Fruit fly (Drosophila melanogaster) whole organism, embryonic: ENCODE measurements around the gene hob.

Experiments
- BtbVII ChIP-seq: fragments of 200-800 bp; sonication (Bioruptor generic); optimal IDR thresholded peaks from 3 replicates; lab custom pipeline; 2017; ENCODE audit warnings: missing biosample characterization, mild to moderate bottlenecking, missing genetic modification characterization
- CG10366 ChIP-seq: fragments of 200-800 bp; sonication (Bioruptor generic); IDR thresholded peaks from 2 replicates; pipeline ENCODE4 v1.3.6; 2022; ENCODE audit warnings: missing biosample characterization, missing genetic modification characterization
- CG10431 ChIP-seq: fragments of 200-800 bp; sonication (Bioruptor generic); optimal IDR thresholded peaks from 3 replicates; lab custom pipeline; 2018; ENCODE audit warnings: missing biosample characterization, mild to moderate bottlenecking, missing genetic modification characterization
- CG10462 ChIP-seq: fragments of 200-800 bp; sonication (Bioruptor generic); optimal IDR thresholded peaks from 2 replicates; lab custom pipeline; 2016; ENCODE audit warnings: missing biosample characterization, missing genetic modification characterization
- CG10565 ChIP-seq: fragments of 200-800 bp; sonication (Bioruptor generic); optimal IDR thresholded peaks from 3 replicates; lab custom pipeline; 2016; ENCODE audit warnings: missing biosample characterization, mild to moderate bottlenecking, missing genetic modification characterization
- CG10654 ChIP-seq: fragments of 200-800 bp; sonication (Bioruptor generic); optimal IDR thresholded peaks from 2 replicates; lab custom pipeline; 2016; ENCODE audit warnings: missing biosample characterization, missing genetic modification characterization
- CG11398 ChIP-seq: fragments of 200-800 bp; sonication (Bioruptor generic); optimal IDR thresholded peaks from 2 replicates; lab custom pipeline; 2016; ENCODE audit warnings: missing biosample characterization, missing genetic modification characterization
- CG12299 ChIP-seq: fragments of 200-800 bp; sonication (Bioruptor generic); optimal IDR thresholded peaks from 2 replicates; lab custom pipeline; 2018; ENCODE audit warnings: missing biosample characterization, mild to moderate bottlenecking, missing genetic modification characterization
- CG13775 ChIP-seq: fragments of 200-800 bp; sonication (Bioruptor generic); optimal IDR thresholded peaks from 3 replicates; lab custom pipeline; 2017; ENCODE audit warnings: missing biosample characterization, mild to moderate bottlenecking, missing genetic modification characterization
- CG14965 ChIP-seq: fragments of 200-800 bp; sonication (Bioruptor generic); optimal IDR thresholded peaks from 2 replicates; lab custom pipeline; 2016; ENCODE audit warnings: missing biosample characterization, missing genetic modification characterization, borderline replicate concordance
- CG15011 ChIP-seq: fragments of 200-800 bp; sonication (Bioruptor generic); optimal IDR thresholded peaks from 3 replicates; lab custom pipeline; 2018; ENCODE audit warnings: missing biosample characterization, mild to moderate bottlenecking, missing genetic modification characterization
- CG17612 ChIP-seq: fragments of 200-800 bp; sonication (Bioruptor generic); IDR thresholded peaks from 2 replicates; pipeline ENCODE4 v1.3.6; 2022; ENCODE audit warnings: missing biosample characterization, missing genetic modification characterization
- CG2129 ChIP-seq: fragments of 200-800 bp; sonication (Bioruptor generic); IDR thresholded peaks from 2 replicates; pipeline ENCODE4 v1.3.6; 2022; ENCODE audit warnings: missing biosample characterization, missing genetic modification characterization; ENCODE audit not compliant: partially characterized antibody
- CG2202 ChIP-seq: fragments of 200-800 bp; sonication (Bioruptor generic); optimal IDR thresholded peaks from 2 replicates; lab custom pipeline; 2018; ENCODE audit warnings: missing biosample characterization, mild to moderate bottlenecking, missing genetic modification characterization
- CG31224 ChIP-seq: fragments of 200-800 bp; sonication (Bioruptor generic); IDR thresholded peaks from 2 replicates; pipeline ENCODE4 v1.3.6; 2022; ENCODE audit warnings: missing biosample characterization, missing genetic modification characterization
- CG34422 ChIP-seq: fragments of 200-800 bp; sonication (Bioruptor generic); IDR thresholded peaks from 3 replicates; pipeline ENCODE4 v1.3.6; 2022; ENCODE audit warnings: missing biosample characterization, missing genetic modification characterization
- CG4360 ChIP-seq: fragments of 200-800 bp; sonication (Bioruptor generic); IDR thresholded peaks from 2 replicates; pipeline ENCODE4 v1.3.6; 2022; ENCODE audit warnings: missing biosample characterization, missing genetic modification characterization
- CG4707 ChIP-seq: fragments of 200-800 bp; sonication (Bioruptor generic); optimal IDR thresholded peaks from 2 replicates; lab custom pipeline; 2018; ENCODE audit warnings: missing biosample characterization, mild to moderate bottlenecking, missing genetic modification characterization, moderate library complexity
- CG7963 ChIP-seq: fragments of 200-800 bp; sonication (Bioruptor generic); IDR thresholded peaks from 3 replicates; pipeline ENCODE4 v1.3.6; 2022; ENCODE audit warnings: missing biosample characterization, missing genetic modification characterization; ENCODE audit not compliant: partially characterized antibody
- CG8388 ChIP-seq: fragments of 200-800 bp; sonication (Bioruptor generic); optimal IDR thresholded peaks from 2 replicates; lab custom pipeline; 2019; ENCODE audit warnings: missing biosample characterization, mild to moderate bottlenecking, missing genetic modification characterization, moderate library complexity
- CG8944 ChIP-seq: fragments of 200-800 bp; sonication (Bioruptor generic); optimal IDR thresholded peaks from 3 replicates; lab custom pipeline; 2016; ENCODE audit warnings: missing biosample characterization, missing genetic modification characterization
- CG9437 ChIP-seq: fragments of 200-800 bp; sonication (Bioruptor generic); optimal IDR thresholded peaks from 2 replicates; lab custom pipeline; 2018; ENCODE audit warnings: missing biosample characterization, mild to moderate bottlenecking, missing genetic modification characterization
- Dbx ChIP-seq: fragments of 200-800 bp; sonication (Bioruptor generic); IDR thresholded peaks from 3 replicates; pipeline ENCODE4 v1.3.6; 2022; ENCODE audit warnings: missing biosample characterization, missing genetic modification characterization
- Eip74EF ChIP-seq, 2 experiments: fragments of 200-800 bp in 1 of 2; fragments of >200 bp in 1 of 2; sonication (Bioruptor generic) in 1 of 2; optimal IDR thresholded peaks; 2 replicates each; lab custom pipeline; 2017 to 2019; ENCODE audit warnings: missing biosample characterization in 2 of 2, missing genetic modification characterization in 2 of 2, mild to moderate bottlenecking in 1 of 2, moderate library complexity in 1 of 2
- H15 ChIP-seq: fragments of 200-800 bp; sonication (Bioruptor generic); IDR thresholded peaks from 3 replicates; pipeline ENCODE4 v1.3.6; 2022; ENCODE audit warnings: missing biosample characterization, missing genetic modification characterization
- MESR4 ChIP-seq: fragments of 200-800 bp; sonication (Bioruptor generic); optimal IDR thresholded peaks from 2 replicates; lab custom pipeline; 2018; ENCODE audit warnings: missing biosample characterization, mild to moderate bottlenecking, missing genetic modification characterization, moderate library complexity
- MTF-1 ChIP-seq: fragments of 200-800 bp; sonication (Bioruptor generic); optimal IDR thresholded peaks from 2 replicates; lab custom pipeline; 2018; ENCODE audit warnings: missing biosample characterization, mild to moderate bottlenecking, missing genetic modification characterization, borderline replicate concordance
- NfI ChIP-seq: fragments of 200-800 bp; sonication (Bioruptor generic); optimal IDR thresholded peaks from 3 replicates; lab custom pipeline; 2018; ENCODE audit warnings: missing biosample characterization, mild to moderate bottlenecking, missing genetic modification characterization, moderate library complexity
- Opbp ChIP-seq: fragments of 200-800 bp; sonication (Bioruptor generic); IDR thresholded peaks from 3 replicates; pipeline ENCODE4 v1.3.6; 2022; ENCODE audit warnings: missing biosample characterization, missing genetic modification characterization; ENCODE audit not compliant: partially characterized antibody
- Scr ChIP-seq: fragments of 200-800 bp; sonication (Bioruptor generic); IDR thresholded peaks from 2 replicates; pipeline ENCODE4 v1.3.6; 2022; ENCODE audit warnings: missing biosample characterization, missing genetic modification characterization; ENCODE audit not compliant: partially characterized antibody
- Side ChIP-seq: fragments of 200-800 bp; sonication (Bioruptor generic); optimal IDR thresholded peaks from 2 replicates; lab custom pipeline; 2016; ENCODE audit warnings: missing biosample characterization, missing genetic modification characterization
- Usf ChIP-seq: fragments of 200-800 bp; sonication (Bioruptor generic); optimal IDR thresholded peaks from 2 replicates; lab custom pipeline; 2017; ENCODE audit warnings: missing genotype, missing biosample characterization, missing genetic modification characterization
- ac ChIP-seq: fragments of 200-800 bp; sonication (Bioruptor generic); optimal IDR thresholded peaks from 3 replicates; lab custom pipeline; 2017; ENCODE audit warnings: missing biosample characterization, mild to moderate bottlenecking, missing genetic modification characterization
- ap ChIP-seq: fragments of 200-800 bp; sonication (Bioruptor generic); IDR thresholded peaks from 2 replicates; pipeline ENCODE4 v1.3.6; 2022; ENCODE audit warnings: missing biosample characterization, missing genetic modification characterization
- corto ChIP-seq: fragments of 200-800 bp; sonication (Bioruptor generic); optimal IDR thresholded peaks from 2 replicates; lab custom pipeline; 2016; ENCODE audit warnings: missing biosample characterization, mild to moderate bottlenecking, missing genetic modification characterization, moderate library complexity
- fu2 ChIP-seq: fragments of 200-800 bp; sonication (Bioruptor generic); optimal IDR thresholded peaks from 2 replicates; lab custom pipeline; 2016; ENCODE audit warnings: missing biosample characterization, missing genetic modification characterization
- gfzf ChIP-seq: fragments of 200-800 bp; sonication (Bioruptor generic); optimal IDR thresholded peaks from 2 replicates; lab custom pipeline; 2016; ENCODE audit warnings: missing biosample characterization, mild to moderate bottlenecking, missing genetic modification characterization, moderate library complexity
- h ChIP-seq: fragments of >200 bp; optimal IDR thresholded peaks from 2 replicates; lab custom pipeline; 2017
- hbn ChIP-seq: fragments of 200-800 bp; sonication (Bioruptor generic); IDR thresholded peaks from 2 replicates; pipeline ENCODE4 v1.3.6; 2022; ENCODE audit warnings: missing biosample characterization, missing genetic modification characterization; ENCODE audit not compliant: partially characterized antibody
- jumu ChIP-seq: fragments of 200-800 bp; sonication (Bioruptor generic); optimal IDR thresholded peaks from 3 replicates; lab custom pipeline; 2016; ENCODE audit warnings: missing biosample characterization, missing genetic modification characterization
- lbe ChIP-seq: fragments of 200-800 bp; sonication (Bioruptor generic); optimal IDR thresholded peaks from 2 replicates; lab custom pipeline; 2016; ENCODE audit warnings: missing biosample characterization, mild to moderate bottlenecking, missing genetic modification characterization
- pita ChIP-seq: fragments of 200-800 bp; sonication (Bioruptor generic); optimal IDR thresholded peaks from 2 replicates; lab custom pipeline; 2017; ENCODE audit warnings: missing biosample characterization, mild to moderate bottlenecking, missing genetic modification characterization
- schlank ChIP-seq: fragments of 200-800 bp; sonication (Bioruptor generic); optimal IDR thresholded peaks from 2 replicates; lab custom pipeline; 2018; ENCODE audit warnings: missing biosample characterization, mild to moderate bottlenecking, missing genetic modification characterization
- slp2 ChIP-seq: fragments of 200-800 bp; sonication (Bioruptor generic); optimal IDR thresholded peaks from 2 replicates; lab custom pipeline; 2016; ENCODE audit warnings: missing biosample characterization, missing genetic modification characterization
- so ChIP-seq: fragments of 200-800 bp; sonication (Bioruptor generic); IDR thresholded peaks from 3 replicates; pipeline ENCODE4 v1.3.6; 2022; ENCODE audit warnings: missing biosample characterization, missing genetic modification characterization
- sug ChIP-seq: fragments of 200-800 bp; optimal IDR thresholded peaks from 2 replicates; lab custom pipeline; 2019; ENCODE audit warnings: missing biosample characterization, mild to moderate bottlenecking, missing genetic modification characterization, moderate library complexity
- toy ChIP-seq: fragments of 200-800 bp; sonication (Bioruptor generic); IDR thresholded peaks from 2 replicates; pipeline ENCODE4 v1.3.6; 2022; ENCODE audit warnings: missing biosample characterization, missing genetic modification characterization
- trh ChIP-seq: fragments of 200-800 bp; sonication (Bioruptor generic); optimal IDR thresholded peaks from 2 replicates; lab custom pipeline; 2016; ENCODE audit warnings: missing biosample characterization, missing genetic modification characterization

The hob gene

dm6 chr3L:3224740-3225719 is 6.3 kb upstream of the hob start, which contains the start of gene Larp4B (continued):
- TF ChIP-seq Opbp (GFP tag; lab: Robert Waterston, UW) (peak; percentile 35; the same call in 2 of the 3 replicates), CG13775 (GFP tag; lab: Kevin White, UChicago) (peak; percentile 37), Side (GFP tag; lab: Kevin White, UChicago) (no peak), CG2202 (tag; lab: Kevin White, UChicago) (no peak), ac (GFP tag; lab: Kevin White, UChicago) (no peak), so (GFP tag; lab: Robert Waterston, UW) (no peak), schlank (no peak), CG4707 (GFP tag; lab: Kevin White, UChicago) (no peak), toy (GFP tag; lab: Robert Waterston, UW) (no peak), MTF-1 (GFP tag; lab: Kevin White, UChicago) (no peak), lbe (GFP tag; lab: Kevin White, UChicago) (peak; percentile 40), trh (GFP tag; lab: Kevin White, UChicago) (no peak), H15 (no peak), hbn (GFP tag; lab: Robert Waterston, UW) (peak; percentile 64), Eip74EF (GFP tag; optimal IDR thresholded peaks at IDR 0.05; lab: Kevin White, UChicago) (no peak), pita (peak; percentile 86), Usf (GFP tag; lab: Kevin White, UChicago) (no peak), fu2 (GFP tag; lab: Kevin White, UChicago) (peak; percentile 8), CG10366 (GFP tag; lab: Robert Waterston, UW) (no peak), Scr (GFP tag; lab: Robert Waterston, UW) (peak; percentile 72), NfI (GFP tag; lab: Kevin White, UChicago) (peak; percentile 21), Dbx (GFP tag; lab: Robert Waterston, UW) (peak; percentile 44; the same call in 1 of the 3 replicates), CG14965 (GFP tag; lab: Kevin White, UChicago) (no peak), CG10431 (GFP tag; lab: Kevin White, UChicago) (no peak), gfzf (peak; percentile 98), CG10565 (GFP tag; lab: Kevin White, UChicago) (no peak), CG31224 (no peak), corto (GFP tag; lab: Kevin White, UChicago) (no peak), CG15011 (GFP tag; lab: Kevin White, UChicago) (no peak), CG17612 (GFP tag; lab: Robert Waterston, UW) (no peak), jumu (peak; percentile 4), BtbVII (GFP tag; lab: Kevin White, UChicago) (peak; percentile 15), CG12299 (tag; lab: Kevin White, UChicago) (no peak), CG11398 (GFP tag; lab: Kevin White, UChicago) (no peak), sug (tag; lab: Kevin White, UChicago) (no peak), CG2129 (peak; percentile 53), MESR4 (GFP tag; lab: Kevin White, UChicago) (peak; percentile 62), CG9437 (GFP tag; lab: Kevin White, UChicago) (peak; percentile 46), slp2 (no peak), CG4360 (GFP tag; lab: Robert Waterston, UW) (peak; percentile 18; the same call in 1 of the 2 replicates), ap (GFP tag; lab: Robert Waterston, UW) (no peak), CG10462 (GFP tag; lab: Kevin White, UChicago) (no peak), CG8388 (GFP tag; lab: Kevin White, UChicago) (no peak), h (lab: Kevin White, UChicago) (no peak), CG8944 (GFP tag; lab: Kevin White, UChicago) (no peak), CG7963 (GFP tag; lab: Robert Waterston, UW) (no peak), CG34422 (GFP tag; lab: Robert Waterston, UW) (peak; percentile 56; the same call in 2 of the 3 replicates), CG10654 (no peak)
